Worm (Caenorhabditis elegans): Measurements from ENCODE around the gene pqn-8.

The pqn-8 gene

DNA sequence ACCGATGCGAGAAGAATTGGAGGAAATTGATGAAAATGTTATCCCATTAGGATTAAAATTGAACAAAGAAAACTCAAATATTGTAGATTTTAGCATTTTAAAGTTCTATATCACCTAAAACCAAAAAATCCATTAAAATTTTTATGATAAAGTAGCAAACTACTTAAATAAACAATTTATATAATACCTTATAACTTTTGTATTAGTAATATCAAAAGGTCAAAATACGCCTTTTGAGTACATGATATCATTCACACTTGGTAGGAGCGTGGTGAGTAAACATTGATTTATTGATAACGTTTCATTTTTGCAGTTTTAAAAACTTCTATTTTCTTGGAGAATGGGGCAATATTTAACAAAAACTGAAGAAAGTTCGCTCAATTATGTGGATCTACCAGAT, 3.3 kb upstream of the pqn-8 start, which contains the start of gene C05B5.5:
Gene C05B5.5 (plus strand): TSS at position 301 of the 400 bp plus-strand sequence.
- no peak for TF ChIP-seq fax-1 (tag; optimal IDR thresholded peaks at IDR 0.05)
- TF ChIP-seq pag-3 (tag; optimal IDR thresholded peaks at IDR 0.05; ENCODE audit: borderline replicate concordance), result no peak
- TF ChIP-seq ceh-18 (tag; optimal IDR thresholded peaks at IDR 0.05), result no peak
- TF ChIP-seq tbx-7 (tag; optimal IDR thresholded peaks at IDR 0.05), result no peak
- no peak for TF ChIP-seq tbx-2 (tag; optimal IDR thresholded peaks at IDR 0.05)
- TF ChIP-seq K09A11.1 (tag; optimal IDR thresholded peaks at IDR 0.05; ENCODE audit: insufficient read depth), result no peak
- TF ChIP-seq fkh-6 (tag; optimal IDR thresholded peaks at IDR 0.05), result no peak
- TF ChIP-seq ceh-45 (GFP tag; IDR thresholded peaks at IDR 0.05), result no peak
- TF ChIP-seq nfya-1 (tag; optimal IDR thresholded peaks at IDR 0.05), result no peak
- no peak for TF ChIP-seq ceh-24 (tag; optimal IDR thresholded peaks at IDR 0.05)
- no peak for TF ChIP-seq unc-42 (tag; optimal IDR thresholded peaks at IDR 0.05)
- TF ChIP-seq C08G9.2 (tag; optimal IDR thresholded peaks at IDR 0.05), result no peak
- no peak for TF ChIP-seq hlh-30 (tag; optimal IDR thresholded peaks at IDR 0.05; ENCODE audit: insufficient read depth)
- no peak for TF ChIP-seq sox-2 (GFP tag; IDR thresholded peaks at IDR 0.05)
- TF ChIP-seq fkh-10 (GFP tag; optimal IDR thresholded peaks at IDR 0.05), result no peak
- TF ChIP-seq npax-4 (tag; optimal IDR thresholded peaks at IDR 0.05), result no peak
- TF ChIP-seq ceh-14 (tag; optimal IDR thresholded peaks at IDR 0.05), result no peak

DNA sequence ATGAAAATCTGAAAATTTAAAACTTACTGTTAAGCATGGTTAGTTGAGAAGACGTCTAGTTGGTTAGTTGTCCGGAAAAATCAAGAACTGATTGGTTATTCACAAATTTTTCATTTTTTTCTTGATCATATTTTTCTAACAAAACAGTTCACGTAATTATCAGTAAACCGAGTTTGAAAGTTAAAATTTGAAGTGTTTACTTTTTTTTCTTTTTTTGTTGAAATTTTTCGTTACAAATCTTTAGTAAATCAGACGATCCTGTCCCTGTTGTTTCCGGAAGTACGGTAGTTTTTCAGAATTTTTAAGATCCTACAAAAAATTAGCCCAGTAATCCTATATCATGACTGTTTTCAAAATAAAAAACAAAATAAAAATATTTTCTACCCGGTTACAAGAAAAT, 2.6 kb upstream of the pqn-8 start, which contains the start of gene C05B5.2:
Gene C05B5.2 (minus strand): TSS at position 101 of the 400 bp plus-strand sequence.
- TF ChIP-seq nfya-1 (tag; optimal IDR thresholded peaks at IDR 0.05) (no peak), fkh-10 (GFP tag; optimal IDR thresholded peaks at IDR 0.05) (no peak), C08G9.2 (tag; optimal IDR thresholded peaks at IDR 0.05) (no peak), unc-42 (tag; optimal IDR thresholded peaks at IDR 0.05) (no peak), mec-3 (tag; optimal IDR thresholded peaks at IDR 0.05; ENCODE audit: borderline replicate concordance) (no peak), hlh-13 (GFP tag; optimal IDR thresholded peaks at IDR 0.05) (no peak), ceh-6 (GFP tag; optimal IDR thresholded peaks at IDR 0.05) (no peak), madf-2 (tag; optimal IDR thresholded peaks at IDR 0.05) (no peak)

DNA sequence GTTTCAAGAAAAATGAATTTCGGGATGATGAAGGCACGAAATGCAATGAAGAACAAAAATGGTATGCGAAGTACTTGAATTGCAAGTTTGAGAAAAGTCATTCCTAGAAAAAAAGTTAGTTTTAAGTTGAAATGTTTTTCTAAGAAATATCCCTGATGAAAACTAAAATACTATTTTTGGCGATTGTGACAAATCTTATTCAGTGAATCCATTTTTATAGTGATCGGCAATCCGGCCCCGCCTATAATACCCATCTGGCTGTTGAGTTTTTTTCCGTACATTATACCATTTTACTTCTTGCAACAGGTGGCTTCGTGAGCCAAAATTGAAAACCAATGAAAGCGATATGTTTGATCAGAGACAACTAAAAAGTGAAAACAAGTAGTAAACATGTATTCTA, 1.4 kb upstream of the pqn-8 start, which contains the start of gene C05B5.17:
Gene C05B5.17 (minus strand): TSS at position 101 of the 400 bp plus-strand sequence.
- TF ChIP-seq odd-2 (tag; optimal IDR thresholded peaks at IDR 0.05) (no peak), unc-86 (tag; optimal IDR thresholded peaks at IDR 0.05) (no peak), K02D7.2 (tag; optimal IDR thresholded peaks at IDR 0.05) (no peak), fkh-10 (GFP tag; optimal IDR thresholded peaks at IDR 0.05) (no peak), pat-9 (tag; optimal IDR thresholded peaks at IDR 0.05) (no peak), ttx-3 (tag; optimal IDR thresholded peaks at IDR 0.05) (no peak), ceh-9 (tag; optimal IDR thresholded peaks at IDR 0.05) (no peak), ceh-6 (GFP tag; optimal IDR thresholded peaks at IDR 0.05) (no peak), ceh-45 (GFP tag; IDR thresholded peaks at IDR 0.05) (no peak), rnt-1 (tag; optimal IDR thresholded peaks at IDR 0.05) (no peak), ceh-24 (tag; optimal IDR thresholded peaks at IDR 0.05) (no peak), ceh-22 (tag; optimal IDR thresholded peaks at IDR 0.05) (no peak), ceh-34 (tag; optimal IDR thresholded peaks at IDR 0.05) (no peak), fax-1 (tag; optimal IDR thresholded peaks at IDR 0.05) (no peak)

DNA sequence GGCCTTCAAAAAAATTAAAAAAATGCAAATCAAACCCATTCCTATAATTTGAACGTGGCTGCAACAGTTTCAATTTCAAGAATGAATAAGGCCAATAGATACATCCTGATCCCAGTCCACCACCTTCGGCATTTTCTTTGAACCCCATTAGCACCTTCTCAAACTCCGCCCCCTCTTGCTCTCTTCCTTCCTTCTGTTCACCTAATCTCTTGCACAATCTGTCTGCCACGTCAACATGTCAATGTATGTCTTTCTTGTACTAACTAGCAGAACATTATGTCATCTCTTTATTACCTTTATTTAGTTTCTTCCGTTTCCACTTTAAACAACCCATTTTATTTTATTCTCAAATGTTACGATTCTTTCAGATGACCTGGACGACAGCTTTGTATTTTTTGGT, 4.3 kb downstream of the pqn-8 start, which contains the start of gene C05B5.4:
Gene C05B5.4 (plus strand): TSS at position 351 of the 400 bp plus-strand sequence.
- TF ChIP-seq pha-2 (tag; optimal IDR thresholded peaks at IDR 0.05) (no peak), pqm-1 (tag; optimal IDR thresholded peaks at IDR 0.05) (no peak), pat-9 (tag; optimal IDR thresholded peaks at IDR 0.05) (no peak), ceh-34 (tag; optimal IDR thresholded peaks at IDR 0.05) (no peak), ceh-31 (tag; optimal IDR thresholded peaks at IDR 0.05) (no peak), nfya-1 (tag; optimal IDR thresholded peaks at IDR 0.05) (no peak), C38D4.7 (GFP tag; optimal IDR thresholded peaks at IDR 0.05) (no peak), fax-1 (tag; optimal IDR thresholded peaks at IDR 0.05) (no peak)

Data from whole organism, late embryonic.